Worm (Caenorhabditis elegans) whole organism, dauer: ENCODE results near the gene riok-3.

ENCODE experiments used
- unc-62 ChIP-seq: sonication (generic microtip); optimal IDR thresholded peaks from 2 replicates; lab custom pipeline; 2017; ENCODE audit warnings: missing biosample characterization, missing genetic modification reagents, missing genetic modification characterization

Gene riok-3

ce11 chrIII:9804997-9805610 lies at the start of gene riok-3:
riok-3 (minus strand) TSS chrIII:9805011.
- TF ChIP-seq unc-62 (GFP tag; lab: Kevin White, UChicago): no peak

- no peak for TF ChIP-seq unc-62 (GFP tag; lab: Kevin White, UChicago)
These were observed 49.1 kb upstream of the riok-3 start for ce11 chrIII:9853667-9854620.

DNA sequence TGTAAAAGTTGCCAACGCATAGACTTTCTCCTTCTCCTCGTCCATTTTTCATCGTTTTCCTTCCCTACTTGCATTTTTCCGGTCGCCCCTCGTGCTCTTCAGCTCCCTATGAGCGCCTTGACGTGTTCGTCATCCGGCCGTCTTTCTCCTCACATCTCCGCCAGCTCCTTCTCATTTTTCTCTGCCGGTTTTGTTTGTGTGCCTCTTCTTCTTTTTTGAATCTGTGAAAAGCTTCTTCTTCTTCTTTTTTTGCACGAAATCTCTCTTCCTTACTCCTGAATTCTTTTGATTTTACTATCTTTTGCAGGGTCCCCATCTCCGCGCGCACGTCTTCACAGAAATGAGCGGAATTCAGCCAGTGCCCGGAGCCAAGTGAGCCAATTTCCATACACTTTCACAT lies 46.7 kb upstream of the riok-3 start, which contains the start of gene K11H3.3:
Gene K11H3.3 (plus strand): TSS at position 308 of the 400 bp plus-strand sequence.
- no peak for TF ChIP-seq unc-62 (GFP tag; lab: Kevin White, UChicago)

- TF ChIP-seq unc-62 (GFP tag; lab: Kevin White, UChicago): no peak
These were observed 46.1 kb upstream of the riok-3 start for ce11 chrIII:9850877-9851276.

- no peak for TF ChIP-seq unc-62 (GFP tag; lab: Kevin White, UChicago)
These were observed 45.1 kb upstream of the riok-3 start for ce11 chrIII:9849950-9850349.

DNA sequence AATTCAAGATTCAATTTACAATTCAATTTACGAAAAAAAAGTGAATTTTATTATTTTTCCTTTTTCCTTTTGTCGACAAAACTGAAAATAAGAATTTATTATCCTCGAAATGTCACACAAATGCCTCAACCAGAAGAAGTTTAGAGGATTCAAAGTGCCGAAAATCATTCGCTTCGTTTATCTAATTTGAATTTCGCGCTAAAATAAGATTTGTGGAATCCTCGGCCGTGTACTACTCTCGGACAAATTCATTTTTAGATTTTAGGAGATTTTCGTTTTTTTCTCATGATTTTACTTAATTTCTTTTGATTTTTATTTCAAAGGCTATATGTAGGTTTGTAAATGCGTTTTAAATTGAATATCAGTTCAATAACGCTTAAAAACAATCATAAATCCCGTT lies 43.8 kb upstream of the riok-3 start:
- no peak for TF ChIP-seq unc-62 (GFP tag; lab: Kevin White, UChicago)

- no peak for TF ChIP-seq unc-62 (GFP tag; lab: Kevin White, UChicago)
These were observed 43.3 kb upstream of the riok-3 start, which contains the start of gene mrpl-36 for ce11 chrIII:9848083-9848482. mrpl-36 (minus strand) TSS chrIII:9848116.

DNA sequence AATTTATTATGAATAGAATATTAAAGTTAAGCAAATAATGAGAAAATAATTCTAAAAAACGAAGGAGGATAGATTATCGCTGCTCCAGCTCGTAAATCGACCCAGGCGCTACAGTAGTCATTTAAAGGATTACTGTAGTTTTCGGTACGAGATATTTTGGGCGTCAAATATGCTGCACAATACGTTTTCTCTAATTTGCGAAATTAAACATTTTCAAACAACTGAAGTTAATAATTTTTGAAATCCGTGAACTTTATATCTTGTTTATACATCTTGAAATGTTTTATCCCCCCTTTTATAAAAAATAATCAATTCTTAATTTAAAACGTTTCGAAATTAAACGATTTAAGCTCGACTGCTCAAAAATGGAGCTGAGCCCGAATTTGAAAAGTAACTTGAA lies 41.3 kb upstream of the riok-3 start, which contains the start of gene K11H3.2:
Gene K11H3.2 (plus strand): TSS at position 301 of the 400 bp plus-strand sequence.
- no peak for TF ChIP-seq unc-62 (GFP tag; lab: Kevin White, UChicago)

DNA sequence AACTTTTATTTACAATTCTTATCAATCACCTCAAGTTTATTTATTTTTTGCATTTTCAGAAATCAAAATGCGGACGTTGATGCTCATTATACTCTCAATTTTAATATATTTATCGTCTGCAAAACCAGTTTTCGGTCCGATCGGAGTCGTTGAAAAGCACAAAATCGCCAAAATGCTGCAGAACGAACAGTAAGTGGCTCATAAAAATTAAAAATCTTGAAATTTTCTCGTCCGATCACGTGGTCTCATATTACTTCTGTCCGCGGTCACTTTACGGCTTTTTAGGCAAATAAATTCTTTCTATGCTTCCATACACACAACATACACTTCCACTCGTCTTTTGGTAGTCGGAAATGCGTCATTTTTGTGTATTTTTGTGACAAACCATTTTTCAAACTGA lies 38.9 kb upstream of the riok-3 start, which contains the start of gene K11H3.5:
Gene K11H3.5 (plus strand): TSS at position 54 of the 400 bp plus-strand sequence.
- TF ChIP-seq unc-62 (GFP tag; lab: Kevin White, UChicago): no peak

DNA sequence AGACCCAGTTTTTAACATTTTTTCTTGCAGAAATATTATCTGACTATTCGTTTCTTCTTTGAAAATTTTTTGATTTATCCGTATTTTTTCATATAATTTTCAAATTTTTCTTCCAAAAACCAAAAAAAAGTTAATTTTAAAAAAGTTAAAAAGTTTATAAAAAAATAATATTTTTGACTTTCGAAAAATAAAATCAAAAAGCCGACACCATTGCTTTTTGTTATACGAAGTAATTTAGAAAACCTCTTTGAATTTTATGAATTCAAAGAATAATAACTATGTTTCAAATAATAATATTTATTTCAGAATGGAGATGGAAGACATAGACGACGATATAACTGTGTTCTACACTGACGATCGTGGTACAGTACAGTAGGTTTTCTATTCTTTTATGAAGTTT lies 30.1 kb upstream of the riok-3 start, which contains the start of gene K11H3.8:
Gene K11H3.8 (plus strand): TSS at position 301 of the 400 bp plus-strand sequence.
- no peak for TF ChIP-seq unc-62 (GFP tag; lab: Kevin White, UChicago)

ce11 chrIII:9832569-9832968 lies 27.8 kb upstream of the riok-3 start:
- no peak for TF ChIP-seq unc-62 (GFP tag; lab: Kevin White, UChicago)

DNA sequence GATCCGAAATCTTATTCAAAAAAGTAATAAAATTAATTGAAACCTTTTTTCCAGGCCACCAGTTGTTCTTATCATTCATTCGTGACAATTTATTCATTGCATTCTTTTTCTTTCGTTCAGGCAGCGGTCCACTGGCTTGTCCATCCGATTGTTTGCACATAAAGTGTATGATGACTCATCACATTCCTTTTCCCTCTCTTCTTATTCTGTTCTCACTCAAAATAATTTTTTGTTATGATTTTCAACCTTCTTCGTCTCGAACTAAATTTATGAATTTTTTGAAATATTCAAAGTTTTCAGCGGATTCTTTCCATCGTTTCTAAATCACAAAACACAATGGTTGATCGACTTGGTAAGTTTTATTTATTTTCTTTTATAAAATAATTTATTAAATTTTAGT lies 25.7 kb upstream of the riok-3 start, which contains the start of gene ZK632.12:
Gene ZK632.12 (plus strand): TSS at position 301 of the 400 bp plus-strand sequence.
- no peak for TF ChIP-seq unc-62 (GFP tag; lab: Kevin White, UChicago)

- no peak for TF ChIP-seq unc-62 (GFP tag; lab: Kevin White, UChicago)
These were observed 22.5 kb upstream of the riok-3 start, which contains the start of the genes ZK632.10 and ZK632.11 for ce11 chrIII:9827163-9827951. ZK632.10 (minus strand) TSS chrIII:9827722. ZK632.11 (plus strand) TSS chrIII:9827915.

- no peak for TF ChIP-seq unc-62 (GFP tag; lab: Kevin White, UChicago)
These were observed 21.2 kb upstream of the riok-3 start for ce11 chrIII:9826005-9826404.
